Fruit fly (Drosophila melanogaster) whole organism, embryonic: Measurements from ENCODE around the gene SpdS.

Experiments used
- Bgb ChIP-seq: fragments of 200-800 bp; sonication (Bioruptor generic); IDR thresholded peaks from 2 replicates; pipeline ENCODE4 v1.3.6; 2022; ENCODE audit warnings: missing biosample characterization, missing genetic modification characterization; ENCODE audit not compliant: partially characterized antibody
- Blimp-1 ChIP-seq: fragments of 200-800 bp; sonication (Bioruptor generic); optimal IDR thresholded peaks from 3 replicates; lab custom pipeline; 2018; ENCODE audit warnings: missing biosample characterization, missing genetic modification characterization, mild to moderate bottlenecking, moderate library complexity, missing genetic modification reagents
- CG10366 ChIP-seq: fragments of 200-800 bp; sonication (Bioruptor generic); IDR thresholded peaks from 2 replicates; pipeline ENCODE4 v1.3.6; 2022; ENCODE audit warnings: missing biosample characterization, missing genetic modification characterization
- CG13123 ChIP-seq: fragments of 200-800 bp; sonication (Bioruptor generic); optimal IDR thresholded peaks from 2 replicates; lab custom pipeline; 2016; ENCODE audit warnings: missing biosample characterization, missing genetic modification characterization
- CG13424 ChIP-seq: fragments of 200-800 bp; sonication (Bioruptor generic); optimal IDR thresholded peaks from 2 replicates; lab custom pipeline; 2019; ENCODE audit warnings: missing biosample characterization, mild to moderate bottlenecking, missing genetic modification characterization, moderate library complexity
- CG13775 ChIP-seq: fragments of 200-800 bp; sonication (Bioruptor generic); optimal IDR thresholded peaks from 3 replicates; lab custom pipeline; 2017; ENCODE audit warnings: missing biosample characterization, mild to moderate bottlenecking, missing genetic modification characterization
- CG14860 ChIP-seq: fragments of 200-800 bp; sonication (Bioruptor generic); IDR thresholded peaks from 3 replicates; pipeline ENCODE4 v1.3.6; 2022; ENCODE audit warnings: missing biosample characterization, missing genetic modification characterization; ENCODE audit not compliant: partially characterized antibody
- CG16813 ChIP-seq: fragments of 200-800 bp; sonication (Bioruptor generic); IDR thresholded peaks from 3 replicates; pipeline ENCODE4 v1.3.6; 2022; ENCODE audit warnings: missing biosample characterization, missing genetic modification characterization; ENCODE audit not compliant: partially characterized antibody
- CG16863 ChIP-seq: fragments of 200-800 bp; sonication (Bioruptor generic); optimal IDR thresholded peaks from 3 replicates; lab custom pipeline; 2016; ENCODE audit warnings: missing biosample characterization, missing genetic modification characterization
- CG17385 ChIP-seq: fragments of 200-800 bp; sonication (Bioruptor generic); optimal IDR thresholded peaks from 3 replicates; lab custom pipeline; 2018; ENCODE audit warnings: missing biosample characterization, mild to moderate bottlenecking, missing genetic modification characterization
- CG4404 ChIP-seq: fragments of 200-800 bp; sonication (Bioruptor generic); IDR thresholded peaks from 2 replicates; pipeline ENCODE4 v1.3.6; 2022; ENCODE audit warnings: missing biosample characterization, missing genetic modification characterization
- CG7357 ChIP-seq: fragments of 200-800 bp; sonication (Bioruptor generic); IDR thresholded peaks from 3 replicates; pipeline ENCODE4 v1.3.6; 2022; ENCODE audit warnings: missing biosample characterization, missing genetic modification characterization
- CG7745 ChIP-seq: fragments of 200-800 bp; sonication (Bioruptor generic); optimal IDR thresholded peaks from 2 replicates; lab custom pipeline; 2018; ENCODE audit warnings: missing biosample characterization, mild to moderate bottlenecking, missing genetic modification characterization, moderate library complexity
- CG9609 ChIP-seq: fragments of 200-800 bp; sonication (Bioruptor generic); optimal IDR thresholded peaks from 3 replicates; lab custom pipeline; 2016; ENCODE audit warnings: missing biosample characterization, missing genetic modification characterization
- CrebB ChIP-seq: fragments of 200-800 bp; sonication (Bioruptor generic); optimal IDR thresholded peaks from 3 replicates; lab custom pipeline; 2018; ENCODE audit warnings: missing biosample characterization, mild to moderate bottlenecking, missing genetic modification characterization
- D19A ChIP-seq: fragments of 200-800 bp; optimal IDR thresholded peaks from 3 replicates; lab custom pipeline; 2019; ENCODE audit warnings: missing biosample characterization, mild to moderate bottlenecking, missing genetic modification characterization, moderate library complexity
- Dek ChIP-seq: fragments of 200-800 bp; sonication (Bioruptor generic); optimal IDR thresholded peaks from 3 replicates; lab custom pipeline; 2019; ENCODE audit warnings: missing biosample characterization, mild to moderate bottlenecking, missing genetic modification characterization, moderate library complexity
- Dip2 ChIP-seq: fragments of 200-800 bp; sonication (Bioruptor generic); IDR thresholded peaks from 2 replicates; pipeline ENCODE4 v1.3.6; 2022; ENCODE audit warnings: missing biosample characterization, missing genetic modification characterization
- Dll ChIP-seq: fragments of 200-800 bp; sonication (Bioruptor generic); IDR thresholded peaks from 4 replicates; pipeline ENCODE4 v1.3.6; 2022; ENCODE audit warnings: missing biosample characterization, missing genetic modification characterization; ENCODE audit not compliant: partially characterized antibody
- Dref ChIP-seq: fragments of 200-800 bp; sonication (Bioruptor generic); IDR thresholded peaks from 2 replicates; pipeline ENCODE4 v1.3.6; 2022; ENCODE audit warnings: missing biosample characterization, missing genetic modification characterization
- Drgx ChIP-seq: fragments of 200-800 bp; sonication (Bioruptor generic); IDR thresholded peaks from 2 replicates; pipeline ENCODE4 v1.3.6; 2022; ENCODE audit warnings: missing biosample characterization, missing genetic modification characterization
- HLH4C ChIP-seq: fragments of 200-800 bp; sonication (Bioruptor generic); IDR thresholded peaks from 3 replicates; pipeline ENCODE4 v1.3.6; 2022; ENCODE audit warnings: missing biosample characterization, missing genetic modification characterization; ENCODE audit not compliant: partially characterized antibody
- Hr78 ChIP-seq, 2 experiments: fragments of 200-800 bp in 1 of 2; fragments of >200 bp in 1 of 2; sonication (Bioruptor generic) in 1 of 2; optimal IDR thresholded peaks; 2 replicates each; lab custom pipeline; 2017 to 2019; ENCODE audit warnings: missing biosample characterization in 2 of 2, missing genetic modification characterization in 2 of 2, mild to moderate bottlenecking in 1 of 2, moderate library complexity in 1 of 2
- Med ChIP-seq: fragments of 200-800 bp; sonication (Bioruptor generic); peaks from one replicate; lab custom pipeline; 2016; ENCODE audit warnings: missing biosample characterization, missing genetic modification characterization, mild to moderate bottlenecking, inconsistent platforms, moderate library complexity
- PHDP ChIP-seq: fragments of 200-800 bp; sonication (Bioruptor generic); optimal IDR thresholded peaks from 3 replicates; lab custom pipeline; 2018; ENCODE audit warnings: missing biosample characterization, mild to moderate bottlenecking, missing genetic modification characterization, moderate library complexity
- Pdp1 ChIP-seq, 2 experiments: fragments of 200-800 bp; sonication (Bioruptor generic); optimal IDR thresholded peaks; 3 replicates each; lab custom pipeline; 2016; ENCODE audit warnings: missing biosample characterization in 2 of 2, missing genetic modification characterization in 2 of 2, mild to moderate bottlenecking in 1 of 2, moderate library complexity in 1 of 2
- Ravus ChIP-seq: fragments of 200-800 bp; sonication (Bioruptor generic); IDR thresholded peaks from 2 replicates; pipeline ENCODE4 v1.3.6; 2022; ENCODE audit warnings: missing biosample characterization, missing genetic modification characterization
- Six4 ChIP-seq: fragments of 200-800 bp; sonication (Bioruptor generic); optimal IDR thresholded peaks from 2 replicates; lab custom pipeline; 2016; ENCODE audit warnings: missing biosample characterization, missing genetic modification characterization
- Spps ChIP-seq: fragments of 200-800 bp; sonication (Bioruptor generic); optimal IDR thresholded peaks from 2 replicates; lab custom pipeline; 2018; ENCODE audit warnings: missing biosample characterization, mild to moderate bottlenecking, missing genetic modification characterization
- bigmax ChIP-seq: fragments of 200-800 bp; sonication (Bioruptor generic); optimal IDR thresholded peaks from 2 replicates; lab custom pipeline; 2018; ENCODE audit warnings: missing biosample characterization, mild to moderate bottlenecking, missing genetic modification characterization
- gfzf ChIP-seq: fragments of 200-800 bp; sonication (Bioruptor generic); optimal IDR thresholded peaks from 2 replicates; lab custom pipeline; 2016; ENCODE audit warnings: missing biosample characterization, mild to moderate bottlenecking, missing genetic modification characterization, moderate library complexity
- grn ChIP-seq: fragments of 200-800 bp; sonication (Bioruptor generic); optimal IDR thresholded peaks from 3 replicates; lab custom pipeline; 2017; ENCODE audit warnings: missing biosample characterization, missing genetic modification characterization
- h ChIP-seq: fragments of >200 bp; optimal IDR thresholded peaks from 2 replicates; lab custom pipeline; 2017
- hb ChIP-seq: fragments of 200-800 bp; sonication (Bioruptor generic); IDR thresholded peaks from 3 replicates; pipeline ENCODE4 v1.3.6; 2022; ENCODE audit warnings: missing biosample characterization, missing genetic modification characterization; ENCODE audit not compliant: partially characterized antibody
- hbn ChIP-seq: fragments of 200-800 bp; sonication (Bioruptor generic); IDR thresholded peaks from 2 replicates; pipeline ENCODE4 v1.3.6; 2022; ENCODE audit warnings: missing biosample characterization, missing genetic modification characterization; ENCODE audit not compliant: partially characterized antibody
- ind ChIP-seq: fragments of 200-800 bp; sonication (Bioruptor generic); optimal IDR thresholded peaks from 3 replicates; lab custom pipeline; 2016; ENCODE audit warnings: missing biosample characterization, missing genetic modification characterization
- nerfin-2 ChIP-seq: fragments of 200-800 bp; sonication (Bioruptor generic); IDR thresholded peaks from 2 replicates; pipeline ENCODE4 v1.3.6; 2022; ENCODE audit warnings: missing biosample characterization, missing genetic modification characterization; ENCODE audit not compliant: partially characterized antibody
- rib ChIP-seq: fragments of 200-800 bp; sonication (Bioruptor generic); IDR thresholded peaks from 2 replicates; pipeline ENCODE4 v1.3.6; 2022; ENCODE audit warnings: missing biosample characterization, missing genetic modification characterization
- salm ChIP-seq: fragments of 200-800 bp; sonication (Bioruptor generic); optimal IDR thresholded peaks from 2 replicates; lab custom pipeline; 2018; ENCODE audit warnings: missing biosample characterization, mild to moderate bottlenecking, missing genetic modification characterization
- slou ChIP-seq: fragments of 200-800 bp; sonication (Bioruptor generic); optimal IDR thresholded peaks from 3 replicates; lab custom pipeline; 2016; ENCODE audit warnings: missing biosample characterization, missing genetic modification characterization
- sna ChIP-seq: fragments of 200-800 bp; sonication (Bioruptor generic); IDR thresholded peaks from 2 replicates; pipeline ENCODE4 v1.3.6; 2022; ENCODE audit warnings: missing biosample characterization, missing genetic modification characterization; ENCODE audit not compliant: partially characterized antibody
- stc ChIP-seq: fragments of 200-800 bp; sonication (Bioruptor generic); IDR thresholded peaks from 2 replicates; pipeline ENCODE4 v1.3.6; 2022; ENCODE audit warnings: missing biosample characterization, missing genetic modification characterization
- tna ChIP-seq: fragments of 200-800 bp; sonication (Bioruptor generic); IDR thresholded peaks from 2 replicates; pipeline ENCODE4 v1.3.6; 2022; ENCODE audit warnings: missing biosample characterization, missing genetic modification characterization; ENCODE audit not compliant: partially characterized antibody
- vfl ChIP-seq: fragments of 200-800 bp; sonication (Bioruptor generic); optimal IDR thresholded peaks from 2 replicates; lab custom pipeline; 2016; ENCODE audit warnings: missing biosample characterization, missing genetic modification characterization
- vnd ChIP-seq: fragments of 200-800 bp; sonication (Bioruptor generic); IDR thresholded peaks from 3 replicates; pipeline ENCODE4 v1.3.6; 2022; ENCODE audit warnings: missing biosample characterization, missing genetic modification characterization; ENCODE audit not compliant: partially characterized antibody
- yki ChIP-seq: fragments of >200 bp; optimal IDR thresholded peaks from 3 replicates; lab custom pipeline; 2018
- zf30C ChIP-seq: fragments of 200-800 bp; sonication (Bioruptor generic); optimal IDR thresholded peaks from 3 replicates; lab custom pipeline; 2018; ENCODE audit warnings: missing biosample characterization, mild to moderate bottlenecking, missing genetic modification characterization

The SpdS gene

DNA sequence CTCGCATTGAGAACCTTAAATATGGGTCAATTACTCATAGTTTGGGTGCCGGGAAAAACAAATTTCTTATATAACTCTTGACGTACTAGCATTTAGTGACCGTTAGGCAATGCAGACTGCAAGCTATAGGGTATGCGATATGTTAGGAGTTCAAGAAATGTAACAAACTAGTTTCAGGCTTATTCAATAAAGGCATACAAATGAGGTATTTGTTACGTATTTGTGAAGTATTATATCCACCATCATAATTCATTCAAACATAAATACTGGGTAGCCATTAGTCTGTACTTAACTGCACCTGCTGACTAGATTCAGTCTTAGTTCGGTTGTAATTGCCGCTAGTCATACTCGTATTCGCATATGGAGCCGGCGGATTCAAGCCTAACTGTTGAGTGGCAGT, 23.2 kb upstream of the SpdS start (continued):
- TF ChIP-seq salm (tag; lab: Kevin White, UChicago) (no peak), Blimp-1 (GFP tag; lab: Kevin White, UChicago) (no peak), yki (lab: Kevin White, UChicago) (no peak), CG14860 (GFP tag; lab: Robert Waterston, UW) (peak; percentile 68; the same call in 2 of the 3 replicates), Dll (GFP tag; lab: Robert Waterston, UW) (0 out of 4 replicates have a peak, but pooled peaks have one; percentile 19), stc (GFP tag; lab: Robert Waterston, UW) (no peak), Dip2 (GFP tag; lab: Robert Waterston, UW) (no peak), Bgb (GFP tag; lab: Robert Waterston, UW) (peak; percentile 40; the same call in 1 of the 2 replicates), CG13424 (tag; lab: Kevin White, UChicago) (no peak), Six4 (GFP tag; lab: Kevin White, UChicago) (no peak), vfl (no peak), sna (GFP tag; lab: Robert Waterston, UW) (no peak), hb (GFP tag; lab: Robert Waterston, UW) (0 out of 3 replicates have a peak, but pooled peaks have one; percentile 20), CG16863 (no peak), Med (GFP tag; lab: Kevin White, UChicago) (peak; percentile 17), CG17385 (GFP tag; lab: Kevin White, UChicago) (no peak), CG10366 (GFP tag; lab: Robert Waterston, UW) (no peak), CG13123 (GFP tag; lab: Kevin White, UChicago) (no peak), h (lab: Kevin White, UChicago) (no peak), nerfin-2 (GFP tag; lab: Robert Waterston, UW) (peak; percentile 62), Ravus (no peak), Pdp1 (GFP tag; optimal IDR thresholded peaks at IDR 0.05; lab: Kevin White, UChicago) (peak in 1 of 2 experiments; percentile 67), Hr78 (GFP tag; optimal IDR thresholded peaks at IDR 0.05; lab: Kevin White, UChicago) (no peak), hbn (GFP tag; lab: Robert Waterston, UW) (no peak), vnd (peak; percentile 50; the same call in 2 of the 3 replicates), rib (GFP tag; lab: Robert Waterston, UW) (no peak), CG7357 (GFP tag; lab: Robert Waterston, UW) (no peak), CG16813 (GFP tag; lab: Robert Waterston, UW) (peak; percentile 60), Dref (no peak), HLH4C (GFP tag; lab: Robert Waterston, UW) (peak; percentile 87), bigmax (no peak), slou (GFP tag; lab: Kevin White, UChicago) (no peak), CG13775 (GFP tag; lab: Kevin White, UChicago) (no peak), CG9609 (GFP tag; lab: Kevin White, UChicago) (no peak), CG4404 (GFP tag; lab: Robert Waterston, UW) (no peak), tna (GFP tag; lab: Robert Waterston, UW) (peak; percentile 78), Drgx (GFP tag; lab: Robert Waterston, UW) (0 out of 2 replicates have a peak, but pooled peaks have one; percentile 15), CG7745 (tag; lab: Kevin White, UChicago) (no peak), D19A (tag; lab: Kevin White, UChicago) (no peak), ind (GFP tag; lab: Kevin White, UChicago) (no peak), zf30C (GFP tag; lab: Kevin White, UChicago) (no peak), grn (GFP tag; lab: Kevin White, UChicago) (no peak), CrebB (tag; lab: Kevin White, UChicago) (no peak), gfzf (GFP tag; lab: Kevin White, UChicago) (no peak), PHDP (no peak), Spps (no peak), Dek (tag; lab: Kevin White, UChicago) (no peak)
